Worm (Caenorhabditis elegans): ENCODE data around the gene lido-11.

DNA sequence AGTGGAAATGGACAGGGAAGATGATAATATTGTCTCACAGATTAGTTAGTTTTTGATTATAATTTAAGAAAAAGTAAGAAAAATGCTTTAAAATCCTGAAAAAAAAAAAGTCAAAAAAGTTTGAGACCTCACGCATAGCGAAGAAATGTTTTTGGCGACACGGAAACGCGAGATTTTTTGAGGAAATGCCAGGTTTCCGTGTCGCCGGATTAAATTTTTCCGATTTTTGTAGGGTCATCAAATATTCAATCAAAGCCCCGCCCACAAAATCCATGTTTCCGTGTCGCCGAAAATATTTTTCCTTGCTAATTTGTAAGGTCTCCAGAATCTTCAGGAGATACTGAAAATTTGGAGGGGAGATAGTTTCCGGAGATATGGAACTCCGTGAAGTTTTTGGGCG is 11.5 kb upstream of the lido-11 start:
- TF ChIP-seq aly-2 (tag; optimal IDR thresholded peaks at IDR 0.05): no peak
- no peak for TF ChIP-seq sox-4 (tag; optimal IDR thresholded peaks at IDR 0.05)
- TF ChIP-seq ama-1 (optimal IDR thresholded peaks at IDR 0.05): no peak
- no peak for TF ChIP-seq pag-3 (tag; optimal IDR thresholded peaks at IDR 0.05; ENCODE audit: borderline replicate concordance, insufficient read depth)
- TF ChIP-seq blmp-1 (tag; optimal IDR thresholded peaks at IDR 0.05): no peak
- TF ChIP-seq aha-1 (tag; optimal IDR thresholded peaks at IDR 0.05): no peak
- TF ChIP-seq unc-86 (tag; optimal IDR thresholded peaks at IDR 0.05): no peak
- TF ChIP-seq dsc-1 (tag; optimal IDR thresholded peaks at IDR 0.05): no peak
- TF ChIP-seq lsy-2 (tag; optimal IDR thresholded peaks at IDR 0.05): no peak
- TF ChIP-seq snpc-4 (tag; optimal IDR thresholded peaks at IDR 0.05): no peak
- no peak for TF ChIP-seq lin-13 (GFP tag; optimal IDR thresholded peaks at IDR 0.05)
- TF ChIP-seq nhr-11 (tag; optimal IDR thresholded peaks at IDR 0.05): no peak
- no peak for TF ChIP-seq pqm-1 (tag; optimal IDR thresholded peaks at IDR 0.05)

All from whole organism, L1 larva.